Fruit fly (Drosophila melanogaster): Measurements from ENCODE around the gene HLH4C.

Gene HLH4C

DNA sequence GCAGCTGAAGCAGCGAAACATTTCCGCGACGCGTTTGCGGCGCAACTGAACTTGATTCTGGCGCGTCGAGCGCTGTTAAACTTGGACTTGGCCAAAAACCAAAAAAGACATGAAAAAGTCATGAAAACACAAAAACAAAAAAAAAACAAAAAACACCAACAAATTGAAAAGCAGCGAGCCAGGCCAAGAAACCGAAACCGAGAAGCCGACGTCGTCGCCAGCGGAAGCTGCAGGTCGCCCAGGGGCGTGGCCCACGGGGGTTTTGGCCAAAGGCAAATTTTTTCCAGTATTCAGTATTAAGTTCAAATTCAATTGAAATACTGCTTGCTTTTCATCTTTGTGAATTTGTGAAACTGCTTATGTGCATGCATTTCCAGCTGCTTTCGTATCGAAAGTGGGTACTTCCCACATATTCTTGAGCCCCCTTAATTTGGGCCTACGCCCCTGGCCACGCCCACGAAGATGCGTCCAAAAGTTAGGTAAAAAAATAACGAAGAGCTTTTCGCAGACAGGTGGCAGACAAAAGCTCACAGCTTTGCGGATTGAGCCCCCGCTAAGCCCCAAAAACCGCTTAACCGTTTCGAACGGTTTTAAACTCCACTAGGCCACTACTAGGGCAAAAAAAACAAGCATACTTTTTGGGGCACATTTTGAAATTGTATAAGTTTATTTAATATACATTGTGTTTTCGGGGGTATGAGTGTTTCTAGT is 19.6 kb upstream of the HLH4C start, which contains the start of gene CG3009 (continued):
- TF ChIP-seq vri (GFP tag; optimal IDR thresholded peaks at IDR 0.05) (peak; percentile 97), CG11294 (GFP tag; IDR thresholded peaks at IDR 0.05) (peak; percentile 93), Lpt (GFP tag; optimal IDR thresholded peaks at IDR 0.05) (peak; percentile 96), Smox (GFP tag; optimal IDR thresholded peaks at IDR 0.05) (peak; percentile 98), fkh (GFP tag; optimal IDR thresholded peaks at IDR 0.05) (peak; percentile 80), lz (GFP tag; optimal IDR thresholded peaks at IDR 0.05) (peak; percentile 98), Blimp-1 (GFP tag; optimal IDR thresholded peaks at IDR 0.05) (peak; percentile 89), Sox14 (GFP tag; optimal IDR thresholded peaks at IDR 0.05) (peak; percentile 97), Eip78C (GFP tag) (peak; percentile 99), pdm3 (GFP tag; optimal IDR thresholded peaks at IDR 0.05) (peak; percentile 98), Eip75B (GFP tag; optimal IDR thresholded peaks at IDR 0.05) (peak; percentile 98), CG1621 (tag; optimal IDR thresholded peaks at IDR 0.05) (peak; percentile 96), cyc (GFP tag; optimal IDR thresholded peaks at IDR 0.05) (peak; percentile 98), svp (GFP tag) (peak; percentile 99), CG6163 (GFP tag; IDR thresholded peaks at IDR 0.05) (peak; percentile 98), spab (GFP tag; optimal IDR thresholded peaks at IDR 0.05) (peak; percentile 95), CG32006 (GFP tag; optimal IDR thresholded peaks at IDR 0.05) (peak; percentile 98), Sox102F (GFP tag; optimal IDR thresholded peaks at IDR 0.05) (peak; percentile 98), CG8632 (GFP tag; optimal IDR thresholded peaks at IDR 0.05) (peak; percentile 97), achi (GFP tag; optimal IDR thresholded peaks at IDR 0.05) (peak; percentile 97), Met (GFP tag; optimal IDR thresholded peaks at IDR 0.05) (peak; percentile 98), net (GFP tag; optimal IDR thresholded peaks at IDR 0.05) (peak; percentile 98), CG4318 (GFP tag; optimal IDR thresholded peaks at IDR 0.05) (peak; percentile 96), salr (GFP tag; optimal IDR thresholded peaks at IDR 0.05) (peak; percentile 90 to 94), Hr38 (GFP tag; optimal IDR thresholded peaks at IDR 0.05) (peak; percentile 58), CG11762 (GFP tag; optimal IDR thresholded peaks at IDR 0.05; ENCODE audit: insufficient read depth) (peak; percentile 96), CG31627 (GFP tag; optimal IDR thresholded peaks at IDR 0.05) (peak; percentile 98), Ets96B (tag; optimal IDR thresholded peaks at IDR 0.05) (peak; percentile 96), CG15336 (GFP tag; IDR thresholded peaks at IDR 0.05) (peak; percentile 98), CG10669 (GFP tag; optimal IDR thresholded peaks at IDR 0.05) (peak; percentile 96)

DNA sequence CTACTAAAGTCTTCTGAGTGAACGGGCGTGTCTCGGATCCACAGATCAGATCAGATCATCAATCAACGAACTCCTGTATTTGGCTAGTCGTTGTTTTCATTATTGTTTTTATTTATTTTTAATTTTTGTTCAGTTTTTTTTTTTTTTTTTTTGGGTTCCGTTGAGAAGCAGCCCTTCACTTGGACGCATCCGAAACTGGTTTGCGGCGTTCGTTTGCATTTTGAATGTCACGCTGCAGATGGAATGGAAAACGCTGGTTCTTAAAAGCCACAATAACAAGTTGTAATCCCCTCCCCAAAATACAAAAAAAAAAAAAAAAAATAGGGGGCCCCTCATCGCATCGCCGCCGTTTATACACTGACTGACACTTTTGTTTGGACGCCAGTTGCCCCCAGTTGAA is 16.9 kb upstream of the HLH4C start:
- TF ChIP-seq CG4318 (GFP tag; optimal IDR thresholded peaks at IDR 0.05) (no peak), CG9139 (GFP tag; optimal IDR thresholded peaks at IDR 0.05) (peak; percentile 10), CG8319 (GFP tag; optimal IDR thresholded peaks at IDR 0.05) (no peak), CG31627 (GFP tag; optimal IDR thresholded peaks at IDR 0.05) (no peak), CG11902 (GFP tag; optimal IDR thresholded peaks at IDR 0.05) (no peak), Eip78C (GFP tag) (peak; percentile 45), esn (GFP tag; optimal IDR thresholded peaks at IDR 0.05) (no peak), Sox15 (GFP tag; optimal IDR thresholded peaks at IDR 0.05) (no peak), Eip93F (GFP tag; optimal IDR thresholded peaks at IDR 0.05) (no peak), CG16779 (tag; optimal IDR thresholded peaks at IDR 0.05) (no peak), OdsH (GFP tag; optimal IDR thresholded peaks at IDR 0.05) (no peak), CG32006 (GFP tag; optimal IDR thresholded peaks at IDR 0.05) (no peak), CG6163 (GFP tag; IDR thresholded peaks at IDR 0.05) (peak; percentile 13; the same call in 1 of the 3 replicates), CG15336 (GFP tag; IDR thresholded peaks at IDR 0.05) (no peak), Ets96B (tag; optimal IDR thresholded peaks at IDR 0.05) (peak; percentile 7), ss (GFP tag; optimal IDR thresholded peaks at IDR 0.05) (peak; percentile 55 to 65), CG6808 (GFP tag; optimal IDR thresholded peaks at IDR 0.05) (peak; percentile 44), fd85E (GFP tag; optimal IDR thresholded peaks at IDR 0.05) (no peak), acj6 (GFP tag; optimal IDR thresholded peaks at IDR 0.05) (no peak), achi (GFP tag; optimal IDR thresholded peaks at IDR 0.05) (no peak), fd59A (GFP tag; optimal IDR thresholded peaks at IDR 0.05) (no peak), Eip75B (GFP tag; optimal IDR thresholded peaks at IDR 0.05) (no peak), topi (GFP tag; optimal IDR thresholded peaks at IDR 0.05) (no peak), CG10669 (GFP tag; optimal IDR thresholded peaks at IDR 0.05) (no peak), svp (GFP tag) (peak; percentile 28), Hr38 (GFP tag; optimal IDR thresholded peaks at IDR 0.05) (no peak), dsx (GFP tag; optimal IDR thresholded peaks at IDR 0.05; ENCODE audit: poor library complexity, severe bottlenecking) (no peak), Met (GFP tag; optimal IDR thresholded peaks at IDR 0.05) (no peak), eg (GFP tag; IDR thresholded peaks at IDR 0.05) (no peak), CG3032 (tag; optimal IDR thresholded peaks at IDR 0.05) (no peak), CG11294 (GFP tag; IDR thresholded peaks at IDR 0.05) (no peak), Blimp-1 (GFP tag; optimal IDR thresholded peaks at IDR 0.05) (no peak)

Data from whole organism, prepupa.